Worm (Caenorhabditis elegans) whole organism, L3 larva: ENCODE data around the gene srz-99.

Experiments used
- ZK546.5 ChIP-seq: sonication (generic microtip); optimal IDR thresholded peaks from 2 replicates; lab custom pipeline; 2017; ENCODE audit warnings: missing biosample characterization, missing genetic modification characterization
- ama-1 ChIP-seq: fragments of 150-350 bp; optimal IDR thresholded peaks from 2 replicates; lab custom pipeline; 2018
- elt-1 ChIP-seq: fragments of 150-350 bp; optimal IDR thresholded peaks from 2 replicates; lab custom pipeline; 2014; ENCODE audit warnings: missing biosample characterization, missing genetic modification characterization
- jun-1 ChIP-seq: fragments of 150-350 bp; optimal IDR thresholded peaks from 2 replicates; lab custom pipeline; 2014; ENCODE audit warnings: missing biosample characterization, missing genetic modification reagents, missing genetic modification characterization
- lsy-12 ChIP-seq: sonication (generic microtip); optimal IDR thresholded peaks from 2 replicates; lab custom pipeline; 2016; ENCODE audit warnings: mild to moderate bottlenecking, missing genetic modification characterization, missing compliant biosample characterization
- nfya-1 ChIP-seq: sonication (generic microtip); optimal IDR thresholded peaks from 2 replicates; lab custom pipeline; 2017; ENCODE audit warnings: missing genetic modification characterization, mild to moderate bottlenecking, missing compliant biosample characterization, antibody characterized with exemption, moderate library complexity; ENCODE audit not compliant: insufficient read depth
- nhr-237 ChIP-seq: fragments of 150-350 bp; optimal IDR thresholded peaks from 2 replicates; lab custom pipeline; 2014; ENCODE audit warnings: missing biosample characterization, missing genetic modification characterization
- nhr-76 ChIP-seq: fragments of 150-350 bp; sonication (generic microtip); optimal IDR thresholded peaks from 5 replicates; lab custom pipeline; 2014; ENCODE audit warnings: missing biosample characterization, missing genetic modification characterization
- pha-4 ChIP-seq: fragments of 150-350 bp; optimal IDR thresholded peaks from 2 replicates; lab custom pipeline; 2014; ENCODE audit warnings: missing biosample characterization, missing genetic modification reagents, missing genetic modification characterization
- skn-1 ChIP-seq: fragments of 150-350 bp; optimal IDR thresholded peaks from 2 replicates; lab custom pipeline; 2014; ENCODE audit warnings: missing biosample characterization, missing genetic modification characterization
- snpc-4 ChIP-seq: fragments of 150-350 bp; optimal IDR thresholded peaks from 2 replicates; lab custom pipeline; 2014; ENCODE audit warnings: missing biosample characterization, missing genetic modification characterization
- zag-1 ChIP-seq: fragments of 150-350 bp; optimal IDR thresholded peaks from 2 replicates; lab custom pipeline; 2014; ENCODE audit warnings: missing biosample characterization, missing genetic modification characterization

DNA sequence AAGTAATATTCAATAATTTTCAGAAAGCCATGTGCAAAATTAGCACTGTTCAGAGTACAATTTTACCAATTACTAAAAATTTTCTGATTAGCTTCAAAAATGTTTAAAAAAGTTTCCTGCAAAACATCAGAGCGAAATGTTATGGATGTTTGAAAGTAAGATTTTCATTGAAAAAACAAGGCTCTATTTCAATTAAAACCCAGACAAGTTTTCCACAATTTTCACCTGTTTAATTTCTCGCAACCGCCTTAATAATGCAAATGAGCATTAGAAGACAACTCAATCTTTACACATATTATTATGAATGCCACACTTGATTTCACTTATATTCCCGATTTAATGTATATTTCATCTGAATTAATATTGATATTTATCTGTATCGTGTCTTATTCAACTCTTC is 35.5 kb upstream of the srz-99 start, which contains the start of gene srz-101:
- TF ChIP-seq lsy-12 = no peak
- no peak for TF ChIP-seq jun-1
- TF ChIP-seq nhr-76 (tag; lab: Kevin White, UChicago) = no peak
- TF ChIP-seq pha-4 (tag; lab: Kevin White, UChicago) = no peak
- TF ChIP-seq ZK546.5 (tag; lab: Kevin White, UChicago) = no peak
- TF ChIP-seq zag-1 = no peak
- TF ChIP-seq ama-1 (lab: Kevin White, UChicago) = no peak
- no peak for TF ChIP-seq elt-1 (tag; lab: Kevin White, UChicago)
- TF ChIP-seq skn-1 (tag; lab: Kevin White, UChicago) = no peak
- no peak for TF ChIP-seq nhr-237 (tag; lab: Kevin White, UChicago)
- TF ChIP-seq snpc-4 (tag; lab: Kevin White, UChicago) = no peak
- no peak for TF ChIP-seq nfya-1
